Worm (Caenorhabditis elegans): ENCODE measurements around the gene T16G1.13.

Gene T16G1.13

DNA sequence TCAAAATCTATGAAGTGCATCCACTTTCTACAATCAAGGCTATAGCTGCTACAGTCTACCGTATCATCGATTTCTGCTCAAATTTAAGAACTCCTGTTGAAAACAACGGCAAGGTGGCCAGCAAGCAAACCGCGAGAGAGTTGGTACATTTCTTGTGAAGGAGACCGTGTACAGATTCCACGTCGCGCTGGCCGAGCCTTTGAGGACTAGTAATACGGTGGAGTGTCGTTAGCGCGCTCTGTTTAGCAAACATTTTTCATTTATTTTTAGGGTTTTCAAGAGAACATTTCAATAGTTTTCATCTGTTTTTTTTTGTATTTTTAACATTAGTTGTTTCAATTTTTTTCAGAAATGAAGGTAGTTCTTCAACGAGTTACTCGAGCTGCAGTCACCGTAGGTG is 2.6 kb downstream of the T16G1.13 start, which contains the start of gene pqn-68:
Gene pqn-68 (plus strand): TSS at position 350 of the 400 bp plus-strand sequence.
- TF ChIP-seq F16B12.6 (tag; optimal IDR thresholded peaks at IDR 0.05) (no peak), ceh-82 (tag; optimal IDR thresholded peaks at IDR 0.05) (peak in 1 of 3 experiments; percentile 12), lin-35 (GFP tag; optimal IDR thresholded peaks at IDR 0.05) (peak; percentile 33 to 48), blmp-1 (tag; optimal IDR thresholded peaks at IDR 0.05) (peak; percentile 28), ztf-4 (tag; optimal IDR thresholded peaks at IDR 0.05) (no peak), nhr-71 (tag; optimal IDR thresholded peaks at IDR 0.05) (peak; percentile 30), jun-1 (tag; optimal IDR thresholded peaks at IDR 0.05) (no peak), sptf-1 (tag; optimal IDR thresholded peaks at IDR 0.05) (no peak), C16A3.4 (tag; optimal IDR thresholded peaks at IDR 0.05) (peak; percentile 2), pqm-1 (tag; optimal IDR thresholded peaks at IDR 0.05) (no peak), swsn-7 (tag; optimal IDR thresholded peaks at IDR 0.05) (peak; percentile 1), snu-23 (GFP tag; optimal IDR thresholded peaks at IDR 0.05) (peak; percentile 43), nhr-84 (tag; optimal IDR thresholded peaks at IDR 0.05) (no peak), rnt-1 (tag; optimal IDR thresholded peaks at IDR 0.05) (peak; percentile 49), nhr-19 (GFP tag; conservative IDR thresholded peaks at IDR 0.05) (no peak), ceh-8 (GFP tag; optimal IDR thresholded peaks at IDR 0.05) (no peak), dpl-1 (GFP tag; optimal IDR thresholded peaks at IDR 0.05) (peak in 2 of 3 experiments; percentile 24 to 66), lin-14 (GFP tag; optimal IDR thresholded peaks at IDR 0.05) (peak; percentile 32), xbp-1 (tag; optimal IDR thresholded peaks at IDR 0.05) (peak; percentile 33), pax-3 (tag; optimal IDR thresholded peaks at IDR 0.05) (no peak), efl-1 (optimal IDR thresholded peaks at IDR 0.05) (peak; percentile 30 to 41), efl-1 (GFP tag; optimal IDR thresholded peaks at IDR 0.05 in 1 of 2) (peak in 1 of 2 experiments; percentile 18), nhr-47 (tag; optimal IDR thresholded peaks at IDR 0.05) (peak; percentile 15), lsy-2 (tag; optimal IDR thresholded peaks at IDR 0.05) (peak; percentile 26 to 56)

DNA sequence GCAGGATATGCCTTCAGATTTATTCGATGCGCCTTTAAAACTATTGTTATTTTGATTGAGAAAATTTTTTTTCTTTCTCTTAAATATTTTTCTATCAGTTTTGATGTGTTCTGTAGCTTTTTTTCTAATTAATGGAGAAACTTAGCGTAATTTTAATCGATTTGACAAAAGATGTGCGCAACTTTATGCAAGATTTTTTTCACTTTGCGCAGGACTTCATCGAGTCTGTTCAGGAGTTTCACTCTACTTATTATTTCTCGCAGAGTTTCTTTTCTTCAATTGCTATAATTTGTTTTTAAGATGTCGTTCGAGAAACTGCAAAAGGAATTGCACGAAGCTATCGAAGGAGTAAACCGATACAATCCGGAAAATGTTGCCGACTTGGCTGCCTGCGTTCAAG is 4.0 kb downstream of the T16G1.13 start, which contains the start of gene eif-3.K:
Gene eif-3.K (plus strand): TSS at position 301 of the 400 bp plus-strand sequence.
- TF ChIP-seq ets-5 (GFP tag; IDR thresholded peaks at IDR 0.05) (no peak), mef-2 (tag; optimal IDR thresholded peaks at IDR 0.05) (no peak), lsy-2 (tag; optimal IDR thresholded peaks at IDR 0.05) (no peak), nhr-90 (tag; optimal IDR thresholded peaks at IDR 0.05; ENCODE audit: poor library complexity) (no peak), unc-62 (GFP tag; optimal IDR thresholded peaks at IDR 0.05) (no peak), pqm-1 (tag; optimal IDR thresholded peaks at IDR 0.05) (no peak), hpl-2 (GFP tag; optimal IDR thresholded peaks at IDR 0.05) (no peak), pag-3 (tag; optimal IDR thresholded peaks at IDR 0.05; ENCODE audit: borderline replicate concordance, insufficient read depth) (no peak), egl-27 (tag; optimal IDR thresholded peaks at IDR 0.05) (no peak), lin-35 (GFP tag; optimal IDR thresholded peaks at IDR 0.05) (no peak), nhr-19 (GFP tag; conservative IDR thresholded peaks at IDR 0.05) (no peak)

DNA sequence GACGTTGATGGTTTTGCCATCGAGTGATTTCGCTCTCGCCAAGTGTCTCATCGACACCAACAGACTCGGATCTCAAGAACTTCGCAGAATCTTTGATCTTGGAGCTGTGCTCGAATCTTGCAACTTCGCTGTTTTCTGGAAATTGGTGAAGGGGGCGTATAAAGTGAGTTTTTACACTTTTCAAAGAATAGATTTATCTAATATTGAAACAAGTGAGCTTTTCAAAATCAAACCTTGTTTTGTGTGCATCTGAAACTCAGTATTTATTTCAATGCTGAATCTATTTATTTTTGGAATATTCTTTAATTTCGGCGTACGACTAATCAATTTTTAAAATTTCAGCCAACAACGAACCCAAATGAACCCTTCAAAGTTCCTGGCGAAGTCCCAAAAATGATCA is 4.6 kb downstream of the T16G1.13 start:
- no peak for TF ChIP-seq efl-1 (optimal IDR thresholded peaks at IDR 0.05)
- TF ChIP-seq efl-1 (GFP tag; optimal IDR thresholded peaks at IDR 0.05 in 1 of 2), result peak in 1 of 2 experiments; percentile 69
- TF ChIP-seq fkh-10 (GFP tag; optimal IDR thresholded peaks at IDR 0.05), result no peak
- TF ChIP-seq efl-3 (GFP tag; optimal IDR thresholded peaks at IDR 0.05), result no peak

ce11 chrV:12961085-12961560 is 11.4 kb downstream of the T16G1.13 start, which contains the start of gene mpst-7:
Gene mpst-7 (minus strand): TSS chrV:12961135.
- TF ChIP-seq blmp-1 (tag; optimal IDR thresholded peaks at IDR 0.05), result peak; percentile 83
- no peak for TF ChIP-seq efl-1 (optimal IDR thresholded peaks at IDR 0.05)
- peak in 1 of 2 experiments; percentile 65 for TF ChIP-seq efl-1 (GFP tag; optimal IDR thresholded peaks at IDR 0.05 in 1 of 2)
- TF ChIP-seq lin-14 (GFP tag; optimal IDR thresholded peaks at IDR 0.05), result peak; percentile 80
- no peak for TF ChIP-seq nhr-20 (tag; optimal IDR thresholded peaks at IDR 0.05)
